Fruit fly (Drosophila melanogaster) whole organism, prepupa: Measurements from ENCODE around the gene CG17110.

Experiments
- Blimp-1 ChIP-seq: fragments of 200-800 bp; sonication (Bioruptor generic); optimal IDR thresholded peaks from 3 replicates; lab custom pipeline; 2017; ENCODE audit warnings: missing biosample characterization, missing genetic modification characterization, mild to moderate bottlenecking, moderate library complexity, missing genetic modification reagents
- CG10631 ChIP-seq: fragments of 200-800 bp; sonication (Bioruptor generic); optimal IDR thresholded peaks from 2 replicates; lab custom pipeline; 2016; ENCODE audit warnings: missing biosample characterization, missing genetic modification characterization
- CG10669 ChIP-seq: fragments of 200-800 bp; sonication (Bioruptor generic); optimal IDR thresholded peaks from 3 replicates; lab custom pipeline; 2018; ENCODE audit warnings: missing biosample characterization, mild to moderate bottlenecking, missing genetic modification characterization, moderate library complexity
- CG11902 ChIP-seq: fragments of 200-800 bp; sonication (Bioruptor generic); optimal IDR thresholded peaks from 3 replicates; lab custom pipeline; 2016; ENCODE audit warnings: missing biosample characterization, missing genetic modification characterization
- CG15336 ChIP-seq: fragments of 200-800 bp; sonication (Bioruptor generic); IDR thresholded peaks from 2 replicates; pipeline ENCODE4 v1.3.6; 2022; ENCODE audit warnings: missing biosample characterization, missing genetic modification characterization
- CG3032 ChIP-seq: fragments of 200-800 bp; optimal IDR thresholded peaks from 2 replicates; lab custom pipeline; 2019; ENCODE audit warnings: missing biosample characterization, mild to moderate bottlenecking, missing genetic modification characterization, moderate library complexity
- CG31627 ChIP-seq: fragments of 200-800 bp; sonication (Bioruptor generic); optimal IDR thresholded peaks from 3 replicates; lab custom pipeline; 2016; ENCODE audit warnings: missing biosample characterization, missing genetic modification characterization
- CG32006 ChIP-seq: fragments of 200-800 bp; sonication (Bioruptor generic); optimal IDR thresholded peaks from 3 replicates; lab custom pipeline; 2017; ENCODE audit warnings: missing biosample characterization, mild to moderate bottlenecking, missing genetic modification characterization
- CG3919 ChIP-seq: fragments of 200-800 bp; sonication (Bioruptor generic); optimal IDR thresholded peaks from 3 replicates; lab custom pipeline; 2016; ENCODE audit warnings: missing biosample characterization, missing genetic modification characterization
- CG4318 ChIP-seq: fragments of 200-800 bp; sonication (Bioruptor generic); optimal IDR thresholded peaks from 3 replicates; lab custom pipeline; 2017; ENCODE audit warnings: missing biosample characterization, mild to moderate bottlenecking, missing genetic modification characterization
- CG6792 ChIP-seq: fragments of 200-800 bp; sonication (Bioruptor generic); optimal IDR thresholded peaks from 3 replicates; lab custom pipeline; 2016; ENCODE audit warnings: missing biosample characterization, missing genetic modification characterization
- CG6808 ChIP-seq: fragments of 200-800 bp; sonication (Bioruptor generic); optimal IDR thresholded peaks from 3 replicates; lab custom pipeline; 2017; ENCODE audit warnings: missing biosample characterization, missing genetic modification characterization, mild to moderate bottlenecking, moderate library complexity, missing genetic modification reagents
- CG7368 ChIP-seq: fragments of 200-800 bp; sonication (Bioruptor generic); optimal IDR thresholded peaks from 3 replicates; lab custom pipeline; 2016; ENCODE audit warnings: missing biosample characterization, missing genetic modification characterization
- CG8632 ChIP-seq: fragments of 200-800 bp; sonication (Bioruptor generic); optimal IDR thresholded peaks from 3 replicates; lab custom pipeline; 2016; ENCODE audit warnings: missing biosample characterization, missing genetic modification characterization
- CG9139 ChIP-seq: fragments of 200-800 bp; sonication (Bioruptor generic); optimal IDR thresholded peaks from 3 replicates; lab custom pipeline; 2017; ENCODE audit warnings: missing biosample characterization, mild to moderate bottlenecking, missing genetic modification characterization
- Eip75B ChIP-seq: fragments of 200-800 bp; sonication (Bioruptor generic); optimal IDR thresholded peaks from 3 replicates; lab custom pipeline; 2016; ENCODE audit warnings: missing biosample characterization, missing genetic modification characterization
- Eip93F ChIP-seq: fragments of 200-800 bp; sonication (Bioruptor generic); optimal IDR thresholded peaks from 2 replicates; lab custom pipeline; 2016; ENCODE audit warnings: missing biosample characterization, mild to moderate bottlenecking, missing genetic modification characterization
- Ets96B ChIP-seq: fragments of 200-800 bp; optimal IDR thresholded peaks from 2 replicates; lab custom pipeline; 2019; ENCODE audit warnings: missing biosample characterization, mild to moderate bottlenecking, missing genetic modification characterization, moderate library complexity
- Hr38 ChIP-seq: sonication (Bioruptor generic); optimal IDR thresholded peaks from 2 replicates; lab custom pipeline; 2016; ENCODE audit warnings: missing biosample characterization, missing genetic modification characterization
- Hr4 ChIP-seq: fragments of 200-800 bp; sonication (Bioruptor generic); optimal IDR thresholded peaks from 3 replicates; lab custom pipeline; 2016; ENCODE audit warnings: missing biosample characterization, missing genetic modification characterization
- Met ChIP-seq: fragments of 200-800 bp; sonication (Bioruptor generic); optimal IDR thresholded peaks from 3 replicates; lab custom pipeline; 2016; ENCODE audit warnings: missing biosample characterization, missing genetic modification characterization
- OdsH ChIP-seq: fragments of 200-800 bp; sonication (Bioruptor generic); optimal IDR thresholded peaks from 3 replicates; lab custom pipeline; 2016; ENCODE audit warnings: missing biosample characterization, missing genetic modification characterization
- Smox ChIP-seq: fragments of 200-800 bp; sonication (Bioruptor generic); optimal IDR thresholded peaks from 3 replicates; lab custom pipeline; 2016; ENCODE audit warnings: missing biosample characterization, missing genetic modification characterization
- Sox102F ChIP-seq: fragments of 200-800 bp; sonication (Bioruptor generic); optimal IDR thresholded peaks from 2 replicates; lab custom pipeline; 2016; ENCODE audit warnings: missing biosample characterization, mild to moderate bottlenecking, missing genetic modification characterization
- Sox14 ChIP-seq: fragments of 200-800 bp; sonication (Bioruptor generic); optimal IDR thresholded peaks from 3 replicates; lab custom pipeline; 2016; ENCODE audit warnings: missing biosample characterization, missing genetic modification characterization
- Sox15 ChIP-seq: fragments of 200-800 bp; sonication (Bioruptor generic); optimal IDR thresholded peaks from 3 replicates; lab custom pipeline; 2016; ENCODE audit warnings: missing biosample characterization, missing genetic modification characterization
- achi ChIP-seq: fragments of 200-800 bp; sonication (Bioruptor generic); optimal IDR thresholded peaks from 3 replicates; lab custom pipeline; 2016; ENCODE audit warnings: missing biosample characterization, missing genetic modification characterization
- acj6 ChIP-seq: fragments of 200-800 bp; sonication (Bioruptor generic); optimal IDR thresholded peaks from 3 replicates; lab custom pipeline; 2016; ENCODE audit warnings: missing biosample characterization, missing genetic modification characterization
- cyc ChIP-seq: fragments of 200-800 bp; sonication (Bioruptor generic); optimal IDR thresholded peaks from 3 replicates; lab custom pipeline; 2016; ENCODE audit warnings: missing biosample characterization, missing genetic modification characterization
- eg ChIP-seq: fragments of 200-800 bp; sonication (Bioruptor generic); IDR thresholded peaks from 3 replicates; pipeline ENCODE4 v1.3.6; 2022; ENCODE audit warnings: missing biosample characterization, missing genetic modification characterization
- esn ChIP-seq: fragments of 200-800 bp; sonication (Bioruptor generic); optimal IDR thresholded peaks from 2 replicates; lab custom pipeline; 2016; ENCODE audit warnings: missing biosample characterization, mild to moderate bottlenecking, missing genetic modification characterization, moderate library complexity
- fd85E ChIP-seq: fragments of 200-800 bp; sonication (Bioruptor generic); optimal IDR thresholded peaks from 3 replicates; lab custom pipeline; 2016; ENCODE audit warnings: missing biosample characterization, missing genetic modification characterization
- fkh ChIP-seq: fragments of 200-800 bp; sonication (Bioruptor generic); optimal IDR thresholded peaks from 3 replicates; lab custom pipeline; 2017; ENCODE audit warnings: missing biosample characterization, mild to moderate bottlenecking, missing genetic modification characterization, moderate library complexity
- pdm3 ChIP-seq: fragments of 200-800 bp; sonication (Bioruptor generic); optimal IDR thresholded peaks from 3 replicates; lab custom pipeline; 2016; ENCODE audit warnings: missing biosample characterization, missing genetic modification characterization
- ss ChIP-seq, 2 experiments: fragments of 200-800 bp; sonication (Bioruptor generic); optimal IDR thresholded peaks; 2 replicates in 1 of 2; 3 replicates in 1 of 2; lab custom pipeline; 2017 to 2018; ENCODE audit warnings: mild to moderate bottlenecking in 2 of 2, missing biosample characterization in 2 of 2, missing genetic modification characterization in 2 of 2, moderate library complexity in 1 of 2
- svp ChIP-seq: fragments of 200-800 bp; sonication (Bioruptor generic); peaks from one replicate; lab custom pipeline; 2016; ENCODE audit warnings: missing biosample characterization, missing genetic modification characterization
- topi ChIP-seq: fragments of 200-800 bp; sonication (Bioruptor generic); optimal IDR thresholded peaks from 3 replicates; lab custom pipeline; 2016; ENCODE audit warnings: missing biosample characterization, missing genetic modification characterization
- vri ChIP-seq: fragments of 200-800 bp; sonication (Bioruptor generic); optimal IDR thresholded peaks from 3 replicates; lab custom pipeline; 2016; ENCODE audit warnings: missing biosample characterization, mild to moderate bottlenecking, missing genetic modification characterization

Gene CG17110

dm6 chr3R:23060166-23060565, 31.4 kb upstream of the CG17110 start:
- no peak for TF ChIP-seq Eip93F
- no peak for TF ChIP-seq CG15336 (GFP tag; lab: Robert Waterston, UW)
- TF ChIP-seq achi (GFP tag; lab: Kevin White, UChicago) = no peak
- TF ChIP-seq CG11902 (GFP tag; lab: Kevin White, UChicago) = no peak
- no peak for TF ChIP-seq CG9139 (GFP tag; lab: Kevin White, UChicago)
- no peak for TF ChIP-seq fd85E (GFP tag; lab: Kevin White, UChicago)
- TF ChIP-seq topi (GFP tag; lab: Kevin White, UChicago) = no peak
- TF ChIP-seq Sox14 (GFP tag; lab: Kevin White, UChicago) = no peak
- no peak for TF ChIP-seq Smox (GFP tag; lab: Kevin White, UChicago)
- no peak for TF ChIP-seq eg (GFP tag; lab: Robert Waterston, UW)
- TF ChIP-seq CG8632 (GFP tag; lab: Kevin White, UChicago) = no peak
- no peak for TF ChIP-seq cyc (GFP tag; lab: Kevin White, UChicago)
- no peak for TF ChIP-seq Hr38 (GFP tag; lab: Kevin White, UChicago)
- TF ChIP-seq CG10669 (GFP tag; lab: Kevin White, UChicago) = no peak
- TF ChIP-seq svp = no peak

- TF ChIP-seq CG3919 (GFP tag; lab: Kevin White, UChicago) (peak; percentile 17), Eip75B (GFP tag; lab: Kevin White, UChicago) (no peak), Sox15 (GFP tag; lab: Kevin White, UChicago) (no peak), svp (peak; percentile 50), achi (GFP tag; lab: Kevin White, UChicago) (peak; percentile 91), CG31627 (peak; percentile 16), esn (GFP tag; lab: Kevin White, UChicago) (peak; percentile 47), Ets96B (tag; lab: Kevin White, UChicago) (peak; percentile 29), OdsH (no peak), Sox14 (GFP tag; lab: Kevin White, UChicago) (peak; percentile 35), topi (GFP tag; lab: Kevin White, UChicago) (peak; percentile 15), acj6 (GFP tag; lab: Kevin White, UChicago) (peak; percentile 17), ss (GFP tag; optimal IDR thresholded peaks at IDR 0.05; lab: Kevin White, UChicago) (no peak), CG9139 (GFP tag; lab: Kevin White, UChicago) (no peak), CG6808 (GFP tag; lab: Kevin White, UChicago) (peak; percentile 83), vri (GFP tag; lab: Kevin White, UChicago) (peak; percentile 11), CG10631 (GFP tag; lab: Kevin White, UChicago) (no peak), Hr4 (no peak), CG15336 (GFP tag; lab: Robert Waterston, UW) (no peak)
- TF ChIP-seq, all 60 proteins: peak for 11
These were observed 30.3 kb upstream of the CG17110 start, which contains the start of the genes sav and Ublcp1 for dm6 chr3R:23061209-23061608. sav (minus strand) TSS chr3R:23061304. Ublcp1 (plus strand) TSS chr3R:23061493.

dm6 chr3R:23067209-23067826, 24.2 kb upstream of the CG17110 start, which contains the start of gene CG17111:
CG17111 (minus strand) TSS chr3R:23067259.
- TF ChIP-seq Blimp-1 (no peak), CG32006 (GFP tag; lab: Kevin White, UChicago) (peak; percentile 49), pdm3 (no peak), Hr4 (peak; percentile 25), svp (peak; percentile 46), Smox (GFP tag; lab: Kevin White, UChicago) (peak; percentile 4), CG3032 (no peak), CG10631 (GFP tag; lab: Kevin White, UChicago) (peak; percentile 7), OdsH (peak; percentile 20), achi (GFP tag; lab: Kevin White, UChicago) (peak; percentile 13), Met (GFP tag; lab: Kevin White, UChicago) (peak; percentile 13)

dm6 chr3R:23074480-23074879, 17.0 kb upstream of the CG17110 start:
- no peak for TF ChIP-seq CG7368 (GFP tag; lab: Kevin White, UChicago)
- no peak for TF ChIP-seq CG6792
- no peak for TF ChIP-seq CG4318 (GFP tag; lab: Kevin White, UChicago)
- TF ChIP-seq fkh = no peak
- TF ChIP-seq CG9139 (GFP tag; lab: Kevin White, UChicago) = no peak
- TF ChIP-seq Sox102F = no peak
- TF ChIP-seq, all 60 proteins: peak for 0
